Worm (Caenorhabditis elegans) whole organism, mixed stage, embryonic: ENCODE measurements around the gene pid-5.

Source experiments
- bed-3 ChIP-seq: fragments of 200-800 bp; sonication (Bioruptor generic); optimal IDR thresholded peaks from 3 replicates; lab custom pipeline; 2018; ENCODE audit warnings: mild to moderate bottlenecking, missing genetic modification characterization, moderate library complexity, missing compliant biosample characterization
- blmp-1 ChIP-seq: fragments of 150-350 bp; optimal IDR thresholded peaks from 2 replicates; lab custom pipeline; 2014; ENCODE audit warnings: missing biosample characterization, missing genetic modification characterization
- ces-1 ChIP-seq: fragments of 150-350 bp; optimal IDR thresholded peaks from 2 replicates; lab custom pipeline; 2014; ENCODE audit warnings: missing biosample characterization, missing genetic modification reagents, missing genetic modification characterization
- lin-13 ChIP-seq: fragments of 150-350 bp; optimal IDR thresholded peaks from 2 replicates; lab custom pipeline; 2014; ENCODE audit warnings: missing biosample characterization, missing genetic modification characterization
- mep-1 ChIP-seq: fragments of 150-350 bp; optimal IDR thresholded peaks from 2 replicates; lab custom pipeline; 2017; ENCODE audit warnings: missing biosample characterization, missing genetic modification reagents, missing genetic modification characterization, inconsistent platforms
- nhr-2 ChIP-seq: fragments of 150-350 bp; optimal IDR thresholded peaks from 2 replicates; lab custom pipeline; 2014; ENCODE audit warnings: missing biosample characterization, missing genetic modification characterization
- nhr-28 ChIP-seq: fragments of 150-350 bp; optimal IDR thresholded peaks from 2 replicates; lab custom pipeline; 2014; ENCODE audit warnings: missing biosample characterization, missing genetic modification characterization
- pha-4 ChIP-seq: fragments of 150-350 bp; optimal IDR thresholded peaks from 2 replicates; lab custom pipeline; 2018; ENCODE audit warnings: missing biosample characterization, missing genetic modification reagents, missing genetic modification characterization
- snpc-4 ChIP-seq: fragments of 150-350 bp; optimal IDR thresholded peaks from 2 replicates; lab custom pipeline; 2014; ENCODE audit warnings: missing biosample characterization, missing genetic modification characterization
- unc-120 ChIP-seq: sonication (generic microtip); optimal IDR thresholded peaks from 2 replicates; lab custom pipeline; 2017; ENCODE audit warnings: missing genetic modification characterization, missing compliant biosample characterization; ENCODE audit not compliant: poor library complexity, severe bottlenecking
- unc-62 ChIP-seq: fragments of 150-350 bp; optimal IDR thresholded peaks from 2 replicates; lab custom pipeline; 2014; ENCODE audit warnings: missing biosample characterization, missing genetic modification reagents, missing genetic modification characterization

- TF ChIP-seq bed-3 (GFP tag; lab: Kevin White, UChicago) (no peak), mep-1 (tag; lab: Kevin White, UChicago) (no peak), snpc-4 (tag; lab: Kevin White, UChicago) (no peak), lin-13 (no peak), unc-120 (no peak), pha-4 (tag; lab: Kevin White, UChicago) (no peak), blmp-1 (tag; lab: Kevin White, UChicago) (no peak), nhr-28 (tag; lab: Kevin White, UChicago) (no peak), ces-1 (GFP tag; lab: Kevin White, UChicago) (no peak), unc-62 (GFP tag; lab: Kevin White, UChicago) (no peak), nhr-2 (tag; lab: Kevin White, UChicago) (no peak)
Measured at ce11 chrV:4134728-4135127, 41.0 kb upstream of the pid-5 start, which contains the start of gene lgc-1.
